Worm (Caenorhabditis elegans): ENCODE data around the gene F53C3.11.

- TF ChIP-seq dao-5 (tag; optimal IDR thresholded peaks at IDR 0.05) (no peak), W03F9.2 (tag; optimal IDR thresholded peaks at IDR 0.05) (no peak)
Observed at ce11 chrII:3929446-3929845, 22.9 kb upstream of the F53C3.11 start.
